Worm (Caenorhabditis elegans) whole organism, late embryonic: ENCODE results near the gene flp-28.
"Not testable (repeated sequence)": the region's sequence is repeated elsewhere in the genome, so short reads cannot be mapped to it uniquely, and the experiment has no call there.

Experiments
- C08G9.2 ChIP-seq: sonication (generic microtip); optimal IDR thresholded peaks from 2 replicates; lab custom pipeline; 2016; ENCODE audit warnings: mild to moderate bottlenecking, missing genetic modification characterization, moderate library complexity, missing compliant biosample characterization
- ama-1 ChIP-seq: fragments of 150-350 bp; optimal IDR thresholded peaks from 2 replicates; lab custom pipeline; 2014
- ceh-2 ChIP-seq: sonication (generic microtip); optimal IDR thresholded peaks from 2 replicates; lab custom pipeline; 2016; ENCODE audit warnings: missing genotype, missing genetic modification characterization, missing compliant biosample characterization
- hlh-15 ChIP-seq: sonication (generic microtip); optimal IDR thresholded peaks from 2 replicates; lab custom pipeline; 2016; ENCODE audit warnings: missing genetic modification characterization, missing compliant biosample characterization
- pha-4 ChIP-seq: fragments of 150-350 bp; optimal IDR thresholded peaks from 2 replicates; lab custom pipeline; 2018; ENCODE audit warnings: missing biosample characterization, missing genetic modification reagents, missing genetic modification characterization
- tbx-7 ChIP-seq: sonication (generic microtip); optimal IDR thresholded peaks from 2 replicates; lab custom pipeline; 2016; ENCODE audit warnings: missing genotype, missing genetic modification characterization, missing compliant biosample characterization
- ttx-3 ChIP-seq: sonication (generic microtip); optimal IDR thresholded peaks from 2 replicates; lab custom pipeline; 2016; ENCODE audit warnings: missing genetic modification reagents, missing genetic modification characterization, missing compliant biosample characterization

- peak; percentile 62 for TF ChIP-seq C08G9.2 (tag; lab: Kevin White, UChicago)
- peak; percentile 56 for TF ChIP-seq ceh-2
- TF ChIP-seq ttx-3 (tag; lab: Kevin White, UChicago): peak; percentile 77
- not testable (repeated sequence) for TF ChIP-seq tbx-7 (tag; lab: Kevin White, UChicago); ama-1 (lab: Kevin White, UChicago); hlh-15 (tag; lab: Kevin White, UChicago); pha-4 (tag; lab: Kevin White, UChicago)
Observed at ce11 chrX:10132546-10133032, 44.8 kb upstream of the flp-28 start.
